Worm (Caenorhabditis elegans) whole organism, L1 larva: ENCODE data around the gene col-110.

ENCODE experiments used
- Y116A8C.19 ChIP-seq: sonication (generic microtip); optimal IDR thresholded peaks from 2 replicates; lab custom pipeline; 2016; ENCODE audit warnings: missing compliant biosample characterization, missing genetic modification characterization, borderline replicate concordance
- ama-1 ChIP-seq: fragments of 150-350 bp; optimal IDR thresholded peaks from 2 replicates; lab custom pipeline; 2014
- blmp-1 ChIP-seq: fragments of 150-350 bp; optimal IDR thresholded peaks from 2 replicates; lab custom pipeline; 2014; ENCODE audit warnings: missing biosample characterization, missing genetic modification characterization
- egl-27 ChIP-seq, 2 experiments: fragments of 150-350 bp in 1 of 2; sonication (generic microtip); optimal IDR thresholded peaks; 3 replicates each; lab custom pipeline; 2017 to 2018; ENCODE audit warnings: missing biosample characterization in 2 of 2, missing genetic modification characterization in 2 of 2, missing genetic modification reagents in 2 of 2
- lin-13 ChIP-seq: fragments of 150-350 bp; optimal IDR thresholded peaks from 2 replicates; lab custom pipeline; 2014; ENCODE audit warnings: missing biosample characterization, missing genetic modification reagents, missing genetic modification characterization
- nhr-12 ChIP-seq: sonication (generic microtip); optimal IDR thresholded peaks from 2 replicates; lab custom pipeline; 2017; ENCODE audit warnings: missing biosample characterization, missing genetic modification characterization
- nhr-19 ChIP-seq: fragments of 200-800 bp; sonication (Bioruptor generic); conservative IDR thresholded peaks from 2 replicates; pipeline ENCODE4 v1.3.6; 2022; ENCODE audit warnings: missing genetic modification characterization, missing compliant biosample characterization
- tbx-2 ChIP-seq: sonication (generic microtip); optimal IDR thresholded peaks from 2 replicates; lab custom pipeline; 2016; ENCODE audit warnings: missing genetic modification characterization, missing compliant biosample characterization
- ztf-11 ChIP-seq, 2 experiments: sonication (generic microtip); optimal IDR thresholded peaks; 2 replicates each; lab custom pipeline; 2016 to 2017; ENCODE audit warnings: missing genetic modification characterization in 2 of 2, missing biosample characterization in 1 of 2, missing compliant biosample characterization in 1 of 2

ce11 chrIV:4562599-4563116 is 46.8 kb downstream of the col-110 start, which contains the start of gene igeg-1:
- no peak for TF ChIP-seq Y116A8C.19
- no peak for TF ChIP-seq tbx-2 (tag; lab: Kevin White, UChicago)
- no peak for TF ChIP-seq ama-1 (lab: Kevin White, UChicago)
- no peak for TF ChIP-seq nhr-12 (tag; lab: Kevin White, UChicago)
- TF ChIP-seq blmp-1 (tag; lab: Kevin White, UChicago), result no peak
- TF ChIP-seq lin-13 (GFP tag; lab: Kevin White, UChicago), result no peak
- no peak for TF ChIP-seq ztf-11 (tag; optimal IDR thresholded peaks at IDR 0.05; lab: Kevin White, UChicago)
- TF ChIP-seq nhr-19 (GFP tag; lab: Robert Waterston, UW), result no peak
- no peak for TF ChIP-seq egl-27 (tag; optimal IDR thresholded peaks at IDR 0.05; lab: Kevin White, UChicago)
